Fruit fly (Drosophila melanogaster): ENCODE measurements around the gene CG33995.

- TF ChIP-seq Myc (optimal IDR thresholded peaks at IDR 0.05): peak; percentile 92
- TF ChIP-seq br (GFP tag; optimal IDR thresholded peaks at IDR 0.05): peak; percentile 29
- TF ChIP-seq ey (GFP tag; optimal IDR thresholded peaks at IDR 0.05): no peak
- no peak for TF ChIP-seq usp (GFP tag; optimal IDR thresholded peaks at IDR 0.05)
Measured at dm6 chr2L:5009306-5010030, 33.6 kb upstream of the CG33995 start, which contains the start of gene Rtnl1.
